Worm (Caenorhabditis elegans) whole organism, L3 larva: ENCODE data around the gene nsph-3.2.

Source experiments
- R02D3.7 ChIP-seq: fragments of 150-350 bp; optimal IDR thresholded peaks from 2 replicates; lab custom pipeline; 2014; ENCODE audit warnings: missing biosample characterization, missing genetic modification characterization
- ceh-16 ChIP-seq: sonication (generic microtip); optimal IDR thresholded peaks from 2 replicates; lab custom pipeline; 2017; ENCODE audit warnings: missing biosample characterization, missing genetic modification characterization
- elt-2 ChIP-seq: sonication (generic microtip); optimal IDR thresholded peaks from 2 replicates; lab custom pipeline; 2016; ENCODE audit warnings: missing genetic modification reagents, mild to moderate bottlenecking, missing genetic modification characterization, missing compliant biosample characterization
- eor-1 ChIP-seq, 2 experiments: fragments of 150-350 bp; optimal IDR thresholded peaks; 2 replicates each; lab custom pipeline; 2014 to 2018; ENCODE audit warnings: missing biosample characterization in 2 of 2, missing genetic modification characterization in 2 of 2
- nhr-12 ChIP-seq: fragments of 150-350 bp; optimal IDR thresholded peaks from 2 replicates; lab custom pipeline; 2014; ENCODE audit warnings: missing biosample characterization, missing genetic modification characterization
- nhr-237 ChIP-seq: fragments of 150-350 bp; optimal IDR thresholded peaks from 2 replicates; lab custom pipeline; 2014; ENCODE audit warnings: missing biosample characterization, missing genetic modification characterization
- nhr-28 ChIP-seq: fragments of 150-350 bp; optimal IDR thresholded peaks from 2 replicates; lab custom pipeline; 2014; ENCODE audit warnings: missing biosample characterization, missing genetic modification characterization
- nhr-77 ChIP-seq: fragments of 150-350 bp; optimal IDR thresholded peaks from 2 replicates; lab custom pipeline; 2014; ENCODE audit warnings: missing biosample characterization, missing genetic modification characterization
- pha-4 ChIP-seq: fragments of 150-350 bp; optimal IDR thresholded peaks from 2 replicates; lab custom pipeline; 2014; ENCODE audit warnings: missing biosample characterization, missing genetic modification reagents, missing genetic modification characterization
- ztf-4 ChIP-seq: fragments of 150-350 bp; optimal IDR thresholded peaks from 2 replicates; lab custom pipeline; 2014; ENCODE audit warnings: missing biosample characterization, missing genetic modification characterization

ce11 chrIV:10137804-10138203 is 25.1 kb downstream of the nsph-3.2 start, which contains the start of gene K08F4.12:
- TF ChIP-seq nhr-28 (tag; lab: Kevin White, UChicago) (no peak), pha-4 (tag; lab: Kevin White, UChicago) (no peak), nhr-12 (tag; lab: Kevin White, UChicago) (no peak), R02D3.7 (tag; lab: Kevin White, UChicago) (no peak), ztf-4 (tag; lab: Kevin White, UChicago) (no peak), elt-2 (tag; lab: Kevin White, UChicago) (no peak), ceh-16 (tag; lab: Kevin White, UChicago) (no peak), nhr-77 (tag; lab: Kevin White, UChicago) (no peak), eor-1 (tag; optimal IDR thresholded peaks at IDR 0.05; lab: Kevin White, UChicago) (no peak), nhr-237 (tag; lab: Kevin White, UChicago) (no peak)
